Worm (Caenorhabditis elegans) whole organism, L1 larva: Measurements from ENCODE around the gene ttr-48.

Experiments used
- C04F5.9 ChIP-seq: sonication (generic microtip); optimal IDR thresholded peaks from 2 replicates; lab custom pipeline; 2016; ENCODE audit warnings: missing genetic modification characterization, missing compliant biosample characterization
- C16A3.4 ChIP-seq: fragments of 150-350 bp; optimal IDR thresholded peaks from 2 replicates; lab custom pipeline; 2014; ENCODE audit warnings: missing biosample characterization, missing genetic modification characterization
- C34B4.2 ChIP-seq: sonication (generic microtip); optimal IDR thresholded peaks from 2 replicates; lab custom pipeline; 2017; ENCODE audit warnings: mild to moderate bottlenecking, missing genetic modification characterization, missing compliant biosample characterization
- Y116A8C.19 ChIP-seq: sonication (generic microtip); optimal IDR thresholded peaks from 2 replicates; lab custom pipeline; 2016; ENCODE audit warnings: missing compliant biosample characterization, missing genetic modification characterization, borderline replicate concordance
- aly-2 ChIP-seq: fragments of 150-350 bp; optimal IDR thresholded peaks from 2 replicates; lab custom pipeline; 2014; ENCODE audit warnings: missing biosample characterization, missing genetic modification characterization
- blmp-1 ChIP-seq: fragments of 150-350 bp; optimal IDR thresholded peaks from 2 replicates; lab custom pipeline; 2014; ENCODE audit warnings: missing biosample characterization, missing genetic modification characterization
- ceh-8 ChIP-seq: fragments of 200-800 bp; sonication (Bioruptor generic); optimal IDR thresholded peaks from 2 replicates; lab custom pipeline; 2018; ENCODE audit warnings: mild to moderate bottlenecking, missing genetic modification characterization, moderate library complexity, missing compliant biosample characterization
- ceh-82 ChIP-seq, 3 experiments: fragments of 150-350 bp in 1 of 3; sonication (generic microtip) in 2 of 3; optimal IDR thresholded peaks; 2 replicates each; lab custom pipeline; 2014 to 2017; ENCODE audit warnings: missing biosample characterization in 3 of 3, missing genetic modification characterization in 3 of 3
- dsc-1 ChIP-seq: sonication (generic microtip); optimal IDR thresholded peaks from 2 replicates; lab custom pipeline; 2016; ENCODE audit warnings: mild to moderate bottlenecking, missing genetic modification characterization, missing compliant biosample characterization
- efl-1 ChIP-seq, 4 experiments: fragments of 150-350 bp; optimal IDR thresholded peaks in 3 of 4; peaks in 1 of 4; 1 replicate in 1 of 4; 2 replicates in 3 of 4; lab custom pipeline; 2014; ENCODE audit warnings: missing biosample characterization in 2 of 4, missing genetic modification characterization in 2 of 4, missing genetic modification reagents in 2 of 4
- elt-2 ChIP-seq: sonication (generic microtip); optimal IDR thresholded peaks from 2 replicates; lab custom pipeline; 2016; ENCODE audit warnings: missing genetic modification characterization, mild to moderate bottlenecking, inconsistent platforms, missing compliant biosample characterization, missing genetic modification reagents
- elt-3 ChIP-seq, 6 experiments: fragments of 150-350 bp in 1 of 6; sonication (generic microtip); optimal IDR thresholded peaks; 2 replicates each; lab custom pipeline; 2017 to 2018; ENCODE audit warnings: missing biosample characterization in 6 of 6, missing genetic modification characterization in 6 of 6, inconsistent platforms in 1 of 6
- grh-1 ChIP-seq: fragments of 200-800 bp; sonication (Bioruptor generic); IDR thresholded peaks from 2 replicates; pipeline ENCODE4 v1.3.6; 2022; ENCODE audit warnings: missing genetic modification reagents, missing genetic modification characterization, missing compliant biosample characterization
- hlh-4 ChIP-seq: sonication (generic microtip); optimal IDR thresholded peaks from 2 replicates; lab custom pipeline; 2016; ENCODE audit warnings: mild to moderate bottlenecking, missing genetic modification characterization, missing compliant biosample characterization
- jun-1 ChIP-seq: fragments of 150-350 bp; optimal IDR thresholded peaks from 2 replicates; lab custom pipeline; 2014; ENCODE audit warnings: missing biosample characterization, missing genetic modification reagents, missing genetic modification characterization
- lin-13 ChIP-seq: fragments of 150-350 bp; optimal IDR thresholded peaks from 2 replicates; lab custom pipeline; 2014; ENCODE audit warnings: missing biosample characterization, missing genetic modification reagents, missing genetic modification characterization
- lin-14 ChIP-seq: fragments of 200-800 bp; sonication (Bioruptor generic); optimal IDR thresholded peaks from 2 replicates; lab custom pipeline; 2018; ENCODE audit warnings: mild to moderate bottlenecking, missing genetic modification characterization, moderate library complexity, missing compliant biosample characterization
- lin-35 ChIP-seq, 2 experiments: fragments of 150-350 bp; optimal IDR thresholded peaks; 2 replicates each; lab custom pipeline; 2014; ENCODE audit warnings: missing biosample characterization in 2 of 2, missing genetic modification characterization in 2 of 2, missing genetic modification reagents in 2 of 2
- lin-39 ChIP-seq: fragments of 150-350 bp; optimal IDR thresholded peaks from 2 replicates; lab custom pipeline; 2014; ENCODE audit warnings: missing biosample characterization, missing genetic modification reagents, missing genetic modification characterization
- lsy-2 ChIP-seq, 2 experiments: fragments of 150-350 bp; optimal IDR thresholded peaks; 2 replicates each; lab custom pipeline; 2014; ENCODE audit warnings: missing biosample characterization in 2 of 2, missing genetic modification characterization in 2 of 2
- mdl-1 ChIP-seq, 2 experiments: fragments of 150-350 bp; optimal IDR thresholded peaks; 2 replicates each; lab custom pipeline; 2014 to 2017; ENCODE audit warnings: missing biosample characterization in 2 of 2, missing genetic modification characterization in 2 of 2, inconsistent platforms in 1 of 2
- mef-2 ChIP-seq: fragments of 150-350 bp; optimal IDR thresholded peaks from 2 replicates; lab custom pipeline; 2014; ENCODE audit warnings: missing biosample characterization, missing genetic modification characterization
- nhr-12 ChIP-seq: sonication (generic microtip); optimal IDR thresholded peaks from 2 replicates; lab custom pipeline; 2017; ENCODE audit warnings: missing biosample characterization, missing genetic modification characterization
- nhr-19 ChIP-seq: fragments of 200-800 bp; sonication (Bioruptor generic); conservative IDR thresholded peaks from 2 replicates; pipeline ENCODE4 v1.3.6; 2022; ENCODE audit warnings: missing genetic modification characterization, missing compliant biosample characterization
- nhr-20 ChIP-seq: sonication (generic microtip); optimal IDR thresholded peaks from 2 replicates; lab custom pipeline; 2016; ENCODE audit warnings: mild to moderate bottlenecking, missing genetic modification characterization, missing compliant biosample characterization
- nhr-237 ChIP-seq: fragments of 150-350 bp; optimal IDR thresholded peaks from 2 replicates; lab custom pipeline; 2014; ENCODE audit warnings: missing biosample characterization, missing genetic modification characterization
- nhr-28 ChIP-seq: fragments of 150-350 bp; optimal IDR thresholded peaks from 2 replicates; lab custom pipeline; 2014; ENCODE audit warnings: missing biosample characterization, missing genetic modification characterization
- nhr-47 ChIP-seq: sonication (generic microtip); optimal IDR thresholded peaks from 2 replicates; lab custom pipeline; 2016; ENCODE audit warnings: mild to moderate bottlenecking, missing genetic modification characterization, moderate library complexity, missing compliant biosample characterization
- nhr-71 ChIP-seq: sonication (generic microtip); optimal IDR thresholded peaks from 2 replicates; lab custom pipeline; 2016; ENCODE audit warnings: mild to moderate bottlenecking, missing genetic modification characterization, moderate library complexity, missing compliant biosample characterization
- pag-3 ChIP-seq: sonication (generic microtip); optimal IDR thresholded peaks from 2 replicates; lab custom pipeline; 2017; ENCODE audit warnings: missing genetic modification characterization, mild to moderate bottlenecking, missing compliant biosample characterization, antibody characterized with exemption, borderline replicate concordance; ENCODE audit not compliant: insufficient read depth
- rnt-1 ChIP-seq: sonication (generic microtip); optimal IDR thresholded peaks from 2 replicates; lab custom pipeline; 2016; ENCODE audit warnings: mild to moderate bottlenecking, missing genetic modification characterization, moderate library complexity, missing compliant biosample characterization
- snu-23 ChIP-seq: sonication (generic microtip); optimal IDR thresholded peaks from 2 replicates; lab custom pipeline; 2016; ENCODE audit warnings: missing genetic modification characterization, missing compliant biosample characterization
- sup-37 ChIP-seq: fragments of 200-800 bp; sonication (Bioruptor generic); optimal IDR thresholded peaks from 2 replicates; lab custom pipeline; 2018; ENCODE audit warnings: mild to moderate bottlenecking, missing genetic modification characterization, missing compliant biosample characterization
- tbx-2 ChIP-seq: sonication (generic microtip); optimal IDR thresholded peaks from 2 replicates; lab custom pipeline; 2016; ENCODE audit warnings: missing genetic modification characterization, missing compliant biosample characterization
- tlp-1 ChIP-seq: fragments of 150-350 bp; optimal IDR thresholded peaks from 2 replicates; lab custom pipeline; 2014; ENCODE audit warnings: missing biosample characterization, missing genetic modification characterization
- unc-86 ChIP-seq: sonication (generic microtip); optimal IDR thresholded peaks from 2 replicates; lab custom pipeline; 2016; ENCODE audit warnings: missing genetic modification characterization, missing compliant biosample characterization
- unc-98 ChIP-seq: fragments of 200-800 bp; sonication (Bioruptor generic); IDR thresholded peaks from 2 replicates; pipeline ENCODE4 v1.3.6; 2022; ENCODE audit warnings: missing genetic modification characterization, missing compliant biosample characterization
- xbp-1 ChIP-seq: sonication (generic microtip); optimal IDR thresholded peaks from 2 replicates; lab custom pipeline; 2016; ENCODE audit warnings: missing genetic modification characterization, missing compliant biosample characterization
- zip-4 ChIP-seq: fragments of 200-800 bp; sonication (Bioruptor generic); optimal IDR thresholded peaks from 2 replicates; lab custom pipeline; 2018; ENCODE audit warnings: mild to moderate bottlenecking, missing genetic modification characterization, moderate library complexity, missing compliant biosample characterization
- ztf-4 ChIP-seq: fragments of 150-350 bp; optimal IDR thresholded peaks from 2 replicates; lab custom pipeline; 2014; ENCODE audit warnings: missing biosample characterization, missing genetic modification characterization

The ttr-48 gene

ce11 chrX:3859449-3859848, 17.2 kb upstream of the ttr-48 start:
- TF ChIP-seq nhr-12 (tag; lab: Kevin White, UChicago) (no peak), unc-98 (GFP tag; lab: Robert Waterston, UW) (no peak), C16A3.4 (tag; lab: Kevin White, UChicago) (no peak), hlh-4 (tag; lab: Kevin White, UChicago) (no peak), xbp-1 (tag; lab: Kevin White, UChicago) (no peak), unc-86 (tag; lab: Kevin White, UChicago) (no peak), Y116A8C.19 (tag; lab: Kevin White, UChicago) (no peak)

DNA sequence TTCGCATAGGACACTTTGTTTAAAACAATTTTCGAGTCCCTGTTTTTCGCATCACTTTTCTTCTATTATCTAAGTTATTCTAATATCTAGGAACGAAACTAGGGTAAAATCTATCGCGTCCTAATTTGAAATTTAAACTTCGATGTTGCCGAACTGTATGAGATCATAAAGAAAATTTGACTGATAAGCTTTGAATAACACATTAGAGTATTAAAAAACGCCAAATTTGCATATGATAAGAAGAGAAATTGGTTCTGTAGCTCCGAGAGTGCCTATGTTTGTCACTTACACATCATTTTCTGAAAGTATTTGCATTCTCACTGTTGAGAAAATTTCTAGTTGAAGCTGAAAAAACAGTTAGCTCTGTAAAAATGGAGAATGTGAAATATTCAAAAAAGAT, 16.1 kb upstream of the ttr-48 start:
- TF ChIP-seq mef-2 (no peak), ztf-4 (tag; lab: Kevin White, UChicago) (no peak), blmp-1 (tag; lab: Kevin White, UChicago) (no peak)

DNA sequence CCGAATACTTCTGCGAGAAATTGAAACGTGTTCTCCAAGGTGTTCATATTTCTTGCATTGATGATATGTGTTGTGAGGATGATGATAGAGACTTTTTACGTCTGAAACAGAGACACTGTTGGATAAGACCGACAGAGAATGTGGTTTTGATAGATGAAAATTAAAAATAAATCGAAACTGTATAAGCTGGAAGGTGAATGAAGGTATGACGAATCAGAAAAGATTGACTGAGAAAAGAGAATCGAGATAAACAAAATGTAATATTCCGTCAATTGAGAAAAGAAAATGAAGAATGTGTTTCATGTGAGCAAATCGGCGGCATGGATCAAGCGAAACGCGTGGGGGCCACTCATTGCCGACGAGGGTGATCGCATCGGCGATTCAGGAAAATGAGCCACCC, 15.4 kb upstream of the ttr-48 start, which contains the start of gene ceh-18:
ceh-18 (minus strand) TSS at position 101 of the 400 bp plus-strand sequence.
- TF ChIP-seq ceh-82 (tag; optimal IDR thresholded peaks at IDR 0.05; lab: Kevin White, UChicago): no peak
- no peak for TF ChIP-seq efl-1 (optimal IDR thresholded peaks at IDR 0.05; lab: Kevin White, UChicago)
- TF ChIP-seq efl-1 (GFP tag; optimal IDR thresholded peaks at IDR 0.05 in 1 of 2; lab: Kevin White, UChicago): peak in 1 of 2 experiments; percentile 38

DNA sequence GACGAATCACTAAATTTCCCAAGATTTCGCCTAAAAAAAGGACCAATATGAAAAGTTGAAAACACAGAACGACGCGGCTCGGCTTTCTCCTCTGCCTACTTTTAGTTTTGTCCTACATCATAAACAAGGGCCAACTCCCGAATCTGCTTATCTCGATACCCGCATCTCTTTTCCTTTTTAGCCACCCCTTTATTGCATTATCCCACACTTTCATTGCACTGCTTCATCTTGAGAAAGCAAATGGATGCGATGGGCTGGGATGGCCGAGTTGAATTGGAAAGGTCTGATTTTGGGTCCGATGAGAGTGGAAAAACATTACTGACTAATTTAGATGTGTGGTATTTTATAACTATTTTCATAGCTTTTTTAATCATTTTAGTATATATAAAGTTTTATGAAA, 13.5 kb upstream of the ttr-48 start:
- TF ChIP-seq lin-14 (GFP tag; lab: Kevin White, UChicago) (peak; percentile 24), ceh-8 (no peak), efl-1 (optimal IDR thresholded peaks at IDR 0.05; lab: Kevin White, UChicago) (no peak), efl-1 (GFP tag; optimal IDR thresholded peaks at IDR 0.05 in 1 of 2; lab: Kevin White, UChicago) (peak in 1 of 2 experiments; percentile 17)

DNA sequence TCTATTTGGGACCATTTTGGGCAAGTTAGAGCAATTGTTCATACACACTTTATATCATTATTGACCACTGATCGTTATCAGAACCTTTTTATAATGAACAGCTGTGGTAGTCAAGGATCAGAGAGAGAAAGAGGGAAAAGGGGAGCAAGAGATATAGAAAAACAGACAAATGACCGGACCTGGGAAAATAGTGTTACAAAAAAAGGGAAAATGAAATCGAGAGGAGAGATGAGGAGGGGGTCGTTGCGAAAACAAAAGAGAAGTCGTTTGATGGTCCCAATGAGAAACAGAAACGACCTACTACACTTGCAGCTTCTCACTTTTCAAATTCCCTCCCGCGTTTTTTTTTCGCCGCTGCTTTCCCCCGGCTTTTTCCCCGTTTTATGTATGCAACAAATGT, 11.7 kb upstream of the ttr-48 start:
- TF ChIP-seq lin-39 (tag; lab: Kevin White, UChicago) (peak; percentile 3), nhr-47 (tag; lab: Kevin White, UChicago) (peak; percentile 1), Y116A8C.19 (tag; lab: Kevin White, UChicago) (no peak), nhr-28 (tag; lab: Kevin White, UChicago) (no peak), nhr-20 (tag; lab: Kevin White, UChicago) (peak; percentile 25), elt-2 (tag; lab: Kevin White, UChicago) (no peak), zip-4 (GFP tag; lab: Kevin White, UChicago) (no peak), dsc-1 (tag; lab: Kevin White, UChicago) (peak; percentile 73), lsy-2 (tag; optimal IDR thresholded peaks at IDR 0.05; lab: Kevin White, UChicago) (peak; percentile 18 to 33), C34B4.2 (tag; lab: Kevin White, UChicago) (no peak), jun-1 (tag; lab: Kevin White, UChicago) (no peak), snu-23 (peak; percentile 57), nhr-19 (GFP tag; lab: Robert Waterston, UW) (peak; percentile 46), lin-14 (GFP tag; lab: Kevin White, UChicago) (peak; percentile 71), nhr-71 (peak; percentile 63), xbp-1 (tag; lab: Kevin White, UChicago) (no peak), ztf-4 (tag; lab: Kevin White, UChicago) (no peak), tlp-1 (tag; lab: Kevin White, UChicago) (no peak), aly-2 (tag; lab: Kevin White, UChicago) (no peak), rnt-1 (tag; lab: Kevin White, UChicago) (peak; percentile 84)

ce11 chrX:3839172-3839571, 3.1 kb downstream of the ttr-48 start:
- no peak for TF ChIP-seq nhr-237
- TF ChIP-seq pag-3: no peak
- peak; percentile 39 for TF ChIP-seq lin-39 (tag; lab: Kevin White, UChicago)
- TF ChIP-seq lsy-2 (tag; optimal IDR thresholded peaks at IDR 0.05; lab: Kevin White, UChicago): peak; percentile 30 to 57
- peak; percentile 15 for TF ChIP-seq C04F5.9 (tag; lab: Kevin White, UChicago)
- peak; percentile 7 for TF ChIP-seq C16A3.4 (tag; lab: Kevin White, UChicago)
- TF ChIP-seq elt-3 (tag; optimal IDR thresholded peaks at IDR 0.05; lab: Kevin White, UChicago): peak in 2 of 6 experiments; percentile 32
- TF ChIP-seq sup-37 (GFP tag; lab: Kevin White, UChicago): no peak
- no peak for TF ChIP-seq grh-1 (GFP tag; lab: Robert Waterston, UW)
- peak in 1 of 2 experiments; percentile 23 for TF ChIP-seq mdl-1 (tag; optimal IDR thresholded peaks at IDR 0.05; lab: Kevin White, UChicago)
- peak; percentile 22 for TF ChIP-seq lin-13 (GFP tag; lab: Kevin White, UChicago)
- TF ChIP-seq lin-14 (GFP tag; lab: Kevin White, UChicago): peak; percentile 94
- peak in 1 of 2 experiments; percentile 11 for TF ChIP-seq efl-1 (optimal IDR thresholded peaks at IDR 0.05; lab: Kevin White, UChicago)
- TF ChIP-seq efl-1 (GFP tag; optimal IDR thresholded peaks at IDR 0.05 in 1 of 2; lab: Kevin White, UChicago): no peak
- TF ChIP-seq xbp-1 (tag; lab: Kevin White, UChicago): peak; percentile 29
- TF ChIP-seq tbx-2 (tag; lab: Kevin White, UChicago): peak; percentile 45
- peak; percentile 11 to 47 for TF ChIP-seq lin-35 (GFP tag; optimal IDR thresholded peaks at IDR 0.05; lab: Kevin White, UChicago)
